Worm (Caenorhabditis elegans): ENCODE results near the gene F36F12.1.

The F36F12.1 gene

DNA sequence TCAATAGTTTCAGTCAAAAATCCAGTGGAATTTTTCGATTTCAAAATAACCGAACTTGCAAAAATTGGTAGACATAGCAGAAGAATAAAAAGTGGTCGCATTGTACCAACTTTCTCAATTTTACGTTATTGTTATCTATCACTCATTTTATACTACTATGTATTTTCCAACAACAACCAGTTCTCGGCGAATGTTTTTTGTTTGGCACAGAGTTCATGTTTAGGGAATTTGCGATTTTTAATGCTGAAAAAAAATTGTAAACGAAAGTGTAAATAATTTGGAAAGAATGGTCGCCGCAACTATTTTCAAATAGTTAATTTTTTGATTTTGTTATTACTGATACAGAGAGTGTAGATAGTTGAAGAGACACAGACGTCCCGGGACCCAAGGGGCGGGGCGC is 46.4 kb upstream of the F36F12.1 start, which contains the start of gene C45H4.21:
C45H4.21 (minus strand) TSS at position 101 of the 400 bp plus-strand sequence.
- no peak for TF ChIP-seq akir-1 (GFP tag; optimal IDR thresholded peaks at IDR 0.05)
- TF ChIP-seq attf-5 (GFP tag; optimal IDR thresholded peaks at IDR 0.05): no peak
- no peak for TF ChIP-seq cebp-2 (GFP tag; IDR thresholded peaks at IDR 0.05)
- TF ChIP-seq ceh-79 (tag; optimal IDR thresholded peaks at IDR 0.05): no peak
- TF ChIP-seq T07F8.4 (tag; optimal IDR thresholded peaks at IDR 0.05): no peak
- TF ChIP-seq lag-1 (GFP tag; IDR thresholded peaks at IDR 0.05): no peak

DNA sequence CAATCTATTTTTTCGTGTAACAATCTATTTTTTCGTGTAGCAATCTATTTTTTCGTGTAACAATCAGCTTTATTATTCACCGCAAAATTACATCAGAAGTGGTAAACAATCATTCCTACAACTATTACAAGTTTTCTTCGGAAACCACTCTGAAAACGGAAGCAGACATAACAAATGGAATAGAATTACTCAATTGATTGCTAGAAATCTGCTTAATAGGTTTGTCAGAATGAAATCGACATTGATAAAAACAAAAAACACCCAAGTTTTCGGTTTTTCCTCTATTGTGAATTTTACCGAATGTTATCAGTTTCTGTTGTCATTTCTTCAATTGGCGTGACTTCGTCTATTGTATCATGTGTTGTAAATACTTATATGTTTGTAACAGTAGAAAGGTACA is 43.8 kb upstream of the F36F12.1 start, which contains the start of gene srbc-20:
srbc-20 (plus strand) TSS at position 301 of the 400 bp plus-strand sequence.
- TF ChIP-seq ztf-18 (tag; optimal IDR thresholded peaks at IDR 0.05): no peak
- TF ChIP-seq ZK185.1 (tag; optimal IDR thresholded peaks at IDR 0.05; ENCODE audit: poor library complexity, severe bottlenecking): no peak
- no peak for TF ChIP-seq ceh-40 (GFP tag; IDR thresholded peaks at IDR 0.05)
- no peak for TF ChIP-seq madf-10 (tag; optimal IDR thresholded peaks at IDR 0.05)
- TF ChIP-seq rpc-1 (optimal IDR thresholded peaks at IDR 0.05): no peak
- no peak for TF ChIP-seq rpc-1 (tag; optimal IDR thresholded peaks at IDR 0.05)
- no peak for TF ChIP-seq ceh-58 (GFP tag; IDR thresholded peaks at IDR 0.05)
- TF ChIP-seq F49E8.2 (tag; optimal IDR thresholded peaks at IDR 0.05; ENCODE audit: insufficient read depth): no peak
- no peak for TF ChIP-seq attf-6 (GFP tag; IDR thresholded peaks at IDR 0.05)
- TF ChIP-seq F39B2.1 (GFP tag; IDR thresholded peaks at IDR 0.05): no peak
- TF ChIP-seq ceh-27 (GFP tag; optimal IDR thresholded peaks at IDR 0.05): no peak
- no peak for TF ChIP-seq ztf-26 (tag; optimal IDR thresholded peaks at IDR 0.05)
- no peak for TF ChIP-seq bed-1 (GFP tag; IDR thresholded peaks at IDR 0.05)
- TF ChIP-seq F10E7.11 (tag; optimal IDR thresholded peaks at IDR 0.05): no peak
- TF ChIP-seq cebp-1 (GFP tag; IDR thresholded peaks at IDR 0.05): no peak
- no peak for TF ChIP-seq cebp-1 (tag; optimal IDR thresholded peaks at IDR 0.05)
- TF ChIP-seq Y53F4B.3 (GFP tag; IDR thresholded peaks at IDR 0.05): no peak
- no peak for TF ChIP-seq let-607 (tag; optimal IDR thresholded peaks at IDR 0.05)
- TF ChIP-seq sea-2 (GFP tag; IDR thresholded peaks at IDR 0.05): no peak
- no peak for TF ChIP-seq K12H6.12 (tag; optimal IDR thresholded peaks at IDR 0.05)
- no peak for TF ChIP-seq ztf-6 (GFP tag; IDR thresholded peaks at IDR 0.05)
- TF ChIP-seq lin-26 (GFP tag; IDR thresholded peaks at IDR 0.05): no peak

DNA sequence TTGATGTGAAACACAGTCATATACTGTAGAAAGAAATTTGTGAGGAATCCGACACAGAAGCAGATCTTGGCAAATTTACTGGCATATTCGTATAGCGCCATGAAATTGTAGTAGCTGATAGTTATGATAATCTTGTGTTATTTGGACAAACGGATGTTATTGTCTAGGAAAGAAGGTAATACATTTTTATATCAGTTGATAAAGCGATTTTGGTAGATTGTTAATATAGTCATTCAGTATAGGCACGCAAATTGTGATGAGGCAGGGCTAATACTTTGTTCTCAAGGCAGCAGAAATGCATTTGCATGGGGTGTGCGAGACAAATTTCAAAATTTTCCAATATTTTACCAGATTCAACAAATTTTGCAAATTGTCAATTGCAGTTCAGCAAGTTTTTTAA is 43.0 kb upstream of the F36F12.1 start, which contains the start of gene str-52:
str-52 (minus strand) TSS at position 101 of the 400 bp plus-strand sequence.
- no peak for TF ChIP-seq tlf-1 (GFP tag; optimal IDR thresholded peaks at IDR 0.05)
- TF ChIP-seq hmg-1.2 (GFP tag; IDR thresholded peaks at IDR 0.05): no peak
- TF ChIP-seq rcor-1 (GFP tag; IDR thresholded peaks at IDR 0.05): no peak
- TF ChIP-seq Y67H2A.10 (GFP tag; conservative IDR thresholded peaks at IDR 0.05): no peak
- TF ChIP-seq ceh-58 (GFP tag; IDR thresholded peaks at IDR 0.05): no peak
- TF ChIP-seq F39B2.1 (GFP tag; IDR thresholded peaks at IDR 0.05): no peak
- no peak for TF ChIP-seq rpc-1 (optimal IDR thresholded peaks at IDR 0.05)
- no peak for TF ChIP-seq rpc-1 (tag; optimal IDR thresholded peaks at IDR 0.05)
- TF ChIP-seq F57A8.1 (GFP tag; optimal IDR thresholded peaks at IDR 0.05): no peak
- no peak for TF ChIP-seq F33H1.4 (GFP tag; IDR thresholded peaks at IDR 0.05)
- TF ChIP-seq tbx-9 (tag; optimal IDR thresholded peaks at IDR 0.05; ENCODE audit: borderline replicate concordance): no peak
- no peak for TF ChIP-seq aptf-3 (GFP tag; IDR thresholded peaks at IDR 0.05)
- no peak for TF ChIP-seq ceh-100 (GFP tag; IDR thresholded peaks at IDR 0.05)
